Fruit fly (Drosophila melanogaster) whole organism, embryonic: Measurements from ENCODE around the gene Tengl3.

Experiments used
- Adf1 ChIP-seq: fragments of 200-800 bp; sonication (Bioruptor generic); IDR thresholded peaks from 2 replicates; pipeline ENCODE4 v1.3.6; 2022; ENCODE audit warnings: missing biosample characterization, missing genetic modification characterization
- Antp ChIP-seq: fragments of 200-800 bp; sonication (Bioruptor generic); optimal IDR thresholded peaks from 3 replicates; lab custom pipeline; 2016; ENCODE audit warnings: missing biosample characterization, missing genetic modification characterization
- Bteb2 ChIP-seq: fragments of 200-800 bp; sonication (Bioruptor generic); optimal IDR thresholded peaks from 2 replicates; lab custom pipeline; 2016; ENCODE audit warnings: missing biosample characterization, missing genetic modification characterization
- CG13296 ChIP-seq: fragments of 200-800 bp; sonication (Bioruptor generic); optimal IDR thresholded peaks from 3 replicates; lab custom pipeline; 2018; ENCODE audit warnings: missing biosample characterization, mild to moderate bottlenecking, missing genetic modification characterization
- CG13894 ChIP-seq: fragments of 200-800 bp; sonication (Bioruptor generic); optimal IDR thresholded peaks from 3 replicates; lab custom pipeline; 2018; ENCODE audit warnings: missing biosample characterization, mild to moderate bottlenecking, missing genetic modification characterization, moderate library complexity
- CG14050 ChIP-seq: fragments of 200-800 bp; sonication (Bioruptor generic); IDR thresholded peaks from 3 replicates; pipeline ENCODE4 v1.3.6; 2022; ENCODE audit warnings: missing biosample characterization, missing genetic modification characterization
- CG15073 ChIP-seq: fragments of 200-800 bp; sonication (Bioruptor generic); optimal IDR thresholded peaks from 2 replicates; lab custom pipeline; 2016; ENCODE audit warnings: missing biosample characterization, missing genetic modification characterization
- CG18262 ChIP-seq: fragments of 200-800 bp; optimal IDR thresholded peaks from 3 replicates; lab custom pipeline; 2019; ENCODE audit warnings: missing biosample characterization, mild to moderate bottlenecking, missing genetic modification characterization, moderate library complexity
- CG2116 ChIP-seq: fragments of 200-800 bp; sonication (Bioruptor generic); optimal IDR thresholded peaks from 3 replicates; lab custom pipeline; 2018; ENCODE audit warnings: missing biosample characterization, mild to moderate bottlenecking, missing genetic modification characterization
- CG2120 ChIP-seq: fragments of 200-800 bp; sonication (Bioruptor generic); optimal IDR thresholded peaks from 3 replicates; lab custom pipeline; 2016; ENCODE audit warnings: missing biosample characterization, missing genetic modification characterization
- CG32532 ChIP-seq: fragments of 200-800 bp; sonication (Bioruptor generic); IDR thresholded peaks from 2 replicates; pipeline ENCODE4 v1.3.6; 2022; ENCODE audit warnings: missing biosample characterization, missing genetic modification characterization
- CG4730 ChIP-seq: fragments of 200-800 bp; sonication (Bioruptor generic); IDR thresholded peaks from 2 replicates; pipeline ENCODE4 v1.3.6; 2022; ENCODE audit warnings: missing biosample characterization, missing genetic modification characterization
- CG5953 ChIP-seq: fragments of 200-800 bp; sonication (Bioruptor generic); IDR thresholded peaks from 2 replicates; pipeline ENCODE4 v1.3.6; 2022; ENCODE audit warnings: missing biosample characterization, missing genetic modification characterization
- CG6689 ChIP-seq: fragments of 200-800 bp; sonication (Bioruptor generic); IDR thresholded peaks from 2 replicates; pipeline ENCODE4 v1.3.6; 2022; ENCODE audit warnings: missing biosample characterization, missing genetic modification characterization
- CG8765 ChIP-seq: fragments of 200-800 bp; sonication (Bioruptor generic); IDR thresholded peaks from 2 replicates; pipeline ENCODE4 v1.3.6; 2022; ENCODE audit warnings: missing biosample characterization, missing genetic modification characterization
- CG9609 ChIP-seq: fragments of 200-800 bp; sonication (Bioruptor generic); optimal IDR thresholded peaks from 3 replicates; lab custom pipeline; 2016; ENCODE audit warnings: missing biosample characterization, missing genetic modification characterization
- Dek ChIP-seq: fragments of 200-800 bp; sonication (Bioruptor generic); optimal IDR thresholded peaks from 3 replicates; lab custom pipeline; 2019; ENCODE audit warnings: missing biosample characterization, mild to moderate bottlenecking, missing genetic modification characterization, moderate library complexity
- Dip3 ChIP-seq: fragments of 200-800 bp; sonication (Bioruptor generic); optimal IDR thresholded peaks from 3 replicates; lab custom pipeline; 2016; ENCODE audit warnings: missing biosample characterization, missing genetic modification characterization
- Dll ChIP-seq: fragments of 200-800 bp; sonication (Bioruptor generic); IDR thresholded peaks from 4 replicates; pipeline ENCODE4 v1.3.6; 2022; ENCODE audit warnings: missing biosample characterization, missing genetic modification characterization; ENCODE audit not compliant: partially characterized antibody
- HLHmδ ChIP-seq: fragments of 200-800 bp; sonication (Bioruptor generic); optimal IDR thresholded peaks from 2 replicates; lab custom pipeline; 2018; ENCODE audit warnings: missing biosample characterization, mild to moderate bottlenecking, missing genetic modification characterization, moderate library complexity
- Hey ChIP-seq: fragments of 200-800 bp; sonication (Bioruptor generic); optimal IDR thresholded peaks from 3 replicates; lab custom pipeline; 2018; ENCODE audit warnings: missing biosample characterization, mild to moderate bottlenecking, missing genetic modification characterization
- Med ChIP-seq: fragments of 200-800 bp; sonication (Bioruptor generic); peaks from one replicate; lab custom pipeline; 2016; ENCODE audit warnings: missing biosample characterization, missing genetic modification characterization, mild to moderate bottlenecking, inconsistent platforms, moderate library complexity
- Meics ChIP-seq: fragments of 200-800 bp; sonication (Bioruptor generic); optimal IDR thresholded peaks from 2 replicates; lab custom pipeline; 2017; ENCODE audit warnings: missing biosample characterization, mild to moderate bottlenecking, missing genetic modification characterization
- Mrtf ChIP-seq: fragments of 200-800 bp; sonication (Bioruptor generic); IDR thresholded peaks from 3 replicates; pipeline ENCODE4 v1.3.6; 2022; ENCODE audit warnings: missing biosample characterization, missing genetic modification characterization
- Opbp ChIP-seq: fragments of 200-800 bp; sonication (Bioruptor generic); IDR thresholded peaks from 3 replicates; pipeline ENCODE4 v1.3.6; 2022; ENCODE audit warnings: missing biosample characterization, missing genetic modification characterization; ENCODE audit not compliant: partially characterized antibody
- Sox100B ChIP-seq: fragments of 200-800 bp; sonication (Bioruptor generic); optimal IDR thresholded peaks from 3 replicates; lab custom pipeline; 2018; ENCODE audit warnings: missing biosample characterization, mild to moderate bottlenecking, missing genetic modification characterization
- Ssrp ChIP-seq: fragments of 200-800 bp; sonication (Bioruptor generic); optimal IDR thresholded peaks from 2 replicates; lab custom pipeline; 2018; ENCODE audit warnings: missing biosample characterization, mild to moderate bottlenecking, missing genetic modification characterization, moderate library complexity
- Stat92E ChIP-seq, 3 experiments: fragments of >200 bp in 2 of 3; fragments of 200-800 bp in 1 of 3; sonication (Bioruptor generic) in 1 of 3; optimal IDR thresholded peaks; 2 replicates each; lab custom pipeline; 2017 to 2019; ENCODE audit warnings: missing biosample characterization in 3 of 3, missing genetic modification characterization in 3 of 3, mild to moderate bottlenecking in 1 of 3, moderate library complexity in 1 of 3
- Tbp ChIP-seq: fragments of >200 bp; optimal IDR thresholded peaks from 2 replicates; lab custom pipeline; 2018; ENCODE audit warnings: missing biosample characterization, missing genetic modification characterization
- Xbp1 ChIP-seq: fragments of 200-800 bp; sonication (Bioruptor generic); optimal IDR thresholded peaks from 3 replicates; lab custom pipeline; 2016; ENCODE audit warnings: missing biosample characterization, mild to moderate bottlenecking, missing genetic modification characterization
- ac ChIP-seq: fragments of 200-800 bp; sonication (Bioruptor generic); optimal IDR thresholded peaks from 3 replicates; lab custom pipeline; 2017; ENCODE audit warnings: missing biosample characterization, mild to moderate bottlenecking, missing genetic modification characterization
- bigmax ChIP-seq: fragments of 200-800 bp; sonication (Bioruptor generic); optimal IDR thresholded peaks from 2 replicates; lab custom pipeline; 2018; ENCODE audit warnings: missing biosample characterization, mild to moderate bottlenecking, missing genetic modification characterization
- corto ChIP-seq: fragments of 200-800 bp; sonication (Bioruptor generic); optimal IDR thresholded peaks from 2 replicates; lab custom pipeline; 2016; ENCODE audit warnings: missing biosample characterization, mild to moderate bottlenecking, missing genetic modification characterization, moderate library complexity
- crp ChIP-seq, 2 experiments: fragments of 200-800 bp; sonication (Bioruptor generic); optimal IDR thresholded peaks; 2 replicates in 1 of 2; 3 replicates in 1 of 2; lab custom pipeline; 2017; ENCODE audit warnings: missing biosample characterization in 2 of 2, missing genetic modification characterization in 2 of 2, mild to moderate bottlenecking in 1 of 2, moderate library complexity in 1 of 2
- disco-r ChIP-seq: fragments of 200-800 bp; sonication (Bioruptor generic); optimal IDR thresholded peaks from 2 replicates; lab custom pipeline; 2016; ENCODE audit warnings: missing biosample characterization, missing genetic modification characterization
- dm ChIP-seq: fragments of 200-800 bp; sonication (Bioruptor generic); optimal IDR thresholded peaks from 3 replicates; lab custom pipeline; 2016; ENCODE audit warnings: missing biosample characterization, missing genetic modification characterization
- ems ChIP-seq: fragments of 200-800 bp; sonication (Bioruptor generic); optimal IDR thresholded peaks from 3 replicates; lab custom pipeline; 2016; ENCODE audit warnings: missing biosample characterization, missing genetic modification characterization
- exex ChIP-seq: fragments of 200-800 bp; sonication (Bioruptor generic); optimal IDR thresholded peaks from 4 replicates; lab custom pipeline; 2018; ENCODE audit warnings: missing biosample characterization, mild to moderate bottlenecking, missing genetic modification characterization, moderate library complexity
- fd64A ChIP-seq: fragments of 200-800 bp; sonication (Bioruptor generic); optimal IDR thresholded peaks from 3 replicates; lab custom pipeline; 2018; ENCODE audit warnings: missing biosample characterization, mild to moderate bottlenecking, missing genetic modification characterization
- fu2 ChIP-seq: fragments of 200-800 bp; sonication (Bioruptor generic); optimal IDR thresholded peaks from 2 replicates; lab custom pipeline; 2016; ENCODE audit warnings: missing biosample characterization, missing genetic modification characterization
- gro ChIP-seq: fragments of 200-800 bp; sonication (Bioruptor generic); optimal IDR thresholded peaks from 2 replicates; lab custom pipeline; 2016; ENCODE audit warnings: missing biosample characterization, missing genetic modification characterization
- her ChIP-seq: fragments of 200-800 bp; sonication (Bioruptor generic); optimal IDR thresholded peaks from 2 replicates; lab custom pipeline; 2016; ENCODE audit warnings: missing biosample characterization, missing genetic modification characterization
- nom ChIP-seq: fragments of 200-800 bp; sonication (Bioruptor generic); optimal IDR thresholded peaks from 2 replicates; lab custom pipeline; 2017; ENCODE audit warnings: missing biosample characterization, missing genetic modification characterization, mild to moderate bottlenecking, moderate library complexity, missing genetic modification reagents
- pb ChIP-seq: fragments of 200-800 bp; sonication (Bioruptor generic); optimal IDR thresholded peaks from 3 replicates; lab custom pipeline; 2016; ENCODE audit warnings: missing biosample characterization, missing genetic modification characterization
- sc ChIP-seq, 3 experiments: fragments of >200 bp in 2 of 3; fragments of 200-800 bp in 1 of 3; sonication (Bioruptor generic) in 1 of 3; optimal IDR thresholded peaks; 2 replicates in 2 of 3; 3 replicates in 1 of 3; lab custom pipeline; 2017; ENCODE audit warnings: mild to moderate bottlenecking in 1 of 3, missing biosample characterization in 1 of 3, missing genetic modification characterization in 1 of 3, missing genetic modification reagents in 1 of 3
- slou ChIP-seq: fragments of 200-800 bp; sonication (Bioruptor generic); optimal IDR thresholded peaks from 3 replicates; lab custom pipeline; 2016; ENCODE audit warnings: missing biosample characterization, missing genetic modification characterization
- sug ChIP-seq: fragments of 200-800 bp; optimal IDR thresholded peaks from 2 replicates; lab custom pipeline; 2019; ENCODE audit warnings: missing biosample characterization, mild to moderate bottlenecking, missing genetic modification characterization, moderate library complexity
- trh ChIP-seq: fragments of 200-800 bp; sonication (Bioruptor generic); optimal IDR thresholded peaks from 2 replicates; lab custom pipeline; 2016; ENCODE audit warnings: missing biosample characterization, missing genetic modification characterization
- wek ChIP-seq: fragments of 200-800 bp; sonication (Bioruptor generic); optimal IDR thresholded peaks from 3 replicates; lab custom pipeline; 2018; ENCODE audit warnings: missing biosample characterization, mild to moderate bottlenecking, missing genetic modification characterization, moderate library complexity
- zf30C ChIP-seq: fragments of 200-800 bp; sonication (Bioruptor generic); optimal IDR thresholded peaks from 3 replicates; lab custom pipeline; 2018; ENCODE audit warnings: missing biosample characterization, mild to moderate bottlenecking, missing genetic modification characterization

The Tengl3 gene

DNA sequence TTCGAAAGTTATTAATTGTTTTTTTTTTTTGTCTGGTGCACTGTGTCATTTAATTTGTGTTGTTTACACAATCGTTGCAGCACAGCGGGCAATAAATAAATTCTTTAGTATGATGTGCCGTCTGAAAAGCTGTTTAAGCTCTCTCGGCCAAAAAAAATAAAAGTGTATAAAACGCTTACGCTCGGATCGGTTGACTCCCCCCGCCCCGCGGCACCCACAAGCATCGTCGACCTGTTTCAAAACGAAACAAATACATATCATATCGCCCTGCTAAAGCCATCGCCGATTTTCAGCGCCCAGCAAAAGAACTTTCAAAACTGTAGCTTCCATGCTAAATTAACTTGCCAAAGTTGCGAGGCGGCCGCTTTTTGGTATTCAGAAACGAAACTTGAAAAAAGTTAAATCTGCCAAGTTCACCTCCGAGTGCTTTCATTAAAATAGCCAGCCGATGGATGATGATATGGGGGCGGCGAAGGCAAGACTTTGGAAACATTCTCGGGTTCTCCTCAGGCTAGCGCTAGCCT is 43.7 kb downstream of the Tengl3 start (continued):
- TF ChIP-seq CG13894 (tag; lab: Kevin White, UChicago) (peak; percentile 66), sug (tag; lab: Kevin White, UChicago) (peak; percentile 14), gro (GFP tag; lab: Kevin White, UChicago) (no peak), exex (peak; percentile 19), sc (optimal IDR thresholded peaks at IDR 0.05; lab: Kevin White, UChicago) (no peak), sc (GFP tag; optimal IDR thresholded peaks at IDR 0.05; lab: Kevin White, UChicago) (no peak), fu2 (GFP tag; lab: Kevin White, UChicago) (no peak), Meics (no peak), Sox100B (GFP tag; lab: Kevin White, UChicago) (no peak), Dek (tag; lab: Kevin White, UChicago) (no peak), ac (no peak), Mrtf (GFP tag; lab: Robert Waterston, UW) (no peak), Dip3 (GFP tag; lab: Kevin White, UChicago) (no peak), CG13296 (no peak)
- TF ChIP-seq, all 482 proteins: peak for 8

DNA sequence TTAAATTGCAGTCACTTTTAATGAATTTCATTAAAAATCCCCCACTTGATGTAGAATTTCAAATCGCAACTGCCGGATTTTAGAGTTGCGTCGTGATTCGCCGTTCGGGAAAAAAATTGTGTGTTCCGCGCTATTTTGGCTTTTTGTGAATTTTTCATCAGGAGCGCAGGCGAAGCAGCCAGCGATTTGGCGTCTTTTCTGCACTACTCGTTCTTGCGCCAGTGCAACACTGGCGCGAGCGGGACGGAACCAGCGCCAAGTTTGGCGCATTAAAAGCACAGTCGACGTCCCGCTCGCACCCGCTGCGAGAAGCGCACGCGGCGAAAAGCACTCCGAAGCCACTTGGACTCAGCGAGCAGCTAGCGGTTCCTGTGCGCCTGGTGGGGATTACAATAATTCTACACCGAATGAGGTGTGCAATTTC is 44.7 kb downstream of the Tengl3 start:
- no peak for TF ChIP-seq CG5953 (GFP tag; lab: Robert Waterston, UW)
- TF ChIP-seq CG4730 (GFP tag; lab: Robert Waterston, UW): no peak
- TF ChIP-seq ems (GFP tag; lab: Kevin White, UChicago): peak; percentile 37
- no peak for TF ChIP-seq CG9609
- peak; percentile 83 for TF ChIP-seq dm
- TF ChIP-seq trh: no peak
- no peak for TF ChIP-seq Ssrp (tag; lab: Kevin White, UChicago)
- no peak for TF ChIP-seq Adf1
- no peak for TF ChIP-seq corto (GFP tag; lab: Kevin White, UChicago)
- TF ChIP-seq zf30C (GFP tag; lab: Kevin White, UChicago): peak; percentile 59
- TF ChIP-seq Med (GFP tag; lab: Kevin White, UChicago): peak; percentile 88
- TF ChIP-seq slou: no peak
- TF ChIP-seq Tbp (GFP tag; lab: Kevin White, UChicago): no peak
- TF ChIP-seq CG2116: peak; percentile 99
- TF ChIP-seq CG18262 (tag; lab: Kevin White, UChicago): peak; percentile 26
- TF ChIP-seq Xbp1 (GFP tag; lab: Kevin White, UChicago): no peak
- no peak for TF ChIP-seq Bteb2 (GFP tag; lab: Kevin White, UChicago)
- TF ChIP-seq CG6689 (GFP tag; lab: Robert Waterston, UW): no peak
- peak; percentile 80 for TF ChIP-seq pb
- TF ChIP-seq CG2120: peak; percentile 26
- no peak for TF ChIP-seq CG32532 (GFP tag; lab: Robert Waterston, UW)
- TF ChIP-seq Dll (GFP tag; lab: Robert Waterston, UW): no peak
- peak; percentile 21 for TF ChIP-seq fd64A (GFP tag; lab: Kevin White, UChicago)
- TF ChIP-seq nom (GFP tag; lab: Kevin White, UChicago): peak; percentile 66
- peak; percentile 18 for TF ChIP-seq bigmax (GFP tag; lab: Kevin White, UChicago)
- TF ChIP-seq Antp: peak; percentile 18
- TF ChIP-seq CG8765 (GFP tag; lab: Robert Waterston, UW): no peak
- no peak for TF ChIP-seq Opbp
- peak; percentile 70 for TF ChIP-seq Hey
- TF ChIP-seq Stat92E (GFP tag; optimal IDR thresholded peaks at IDR 0.05; lab: Kevin White, UChicago): peak in 1 of 3 experiments; percentile 89
- peak; percentile 29 for TF ChIP-seq wek
- no peak for TF ChIP-seq HLHmδ (GFP tag; lab: Kevin White, UChicago)
- peak; percentile 15 for TF ChIP-seq disco-r (GFP tag; lab: Kevin White, UChicago)
- peak; percentile 99 for TF ChIP-seq her
- no peak for TF ChIP-seq CG15073 (GFP tag; lab: Kevin White, UChicago)
- no peak for TF ChIP-seq CG14050 (GFP tag; lab: Robert Waterston, UW)
- no peak for TF ChIP-seq crp (GFP tag; optimal IDR thresholded peaks at IDR 0.05; lab: Kevin White, UChicago)
